Worm (Caenorhabditis elegans): Measurements from ENCODE around the gene K09C4.4.

DNA sequence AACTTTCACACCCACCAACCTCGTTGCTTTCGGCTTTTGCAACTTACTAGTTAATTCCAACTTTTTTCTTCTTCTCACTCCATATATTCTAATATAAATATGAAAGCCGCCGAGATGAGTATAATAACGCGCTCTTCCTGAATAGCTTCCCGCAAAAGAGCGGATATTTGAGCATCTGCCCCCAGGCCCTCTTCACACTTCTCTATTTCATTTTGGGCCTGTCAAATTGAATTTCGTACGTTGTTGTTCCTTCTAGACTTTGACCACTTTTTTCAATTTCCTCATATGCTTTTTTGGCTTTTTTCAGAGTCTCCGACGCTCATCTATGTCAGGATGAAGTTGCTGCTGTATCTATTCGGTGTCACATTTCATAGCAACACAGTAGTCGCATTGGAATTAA, 25.7 kb downstream of the K09C4.4 start, which contains the start of gene ddr-2:
- TF ChIP-seq nhr-77 (tag; optimal IDR thresholded peaks at IDR 0.05) (no peak), mdl-1 (tag; optimal IDR thresholded peaks at IDR 0.05) (no peak), skn-1 (tag; optimal IDR thresholded peaks at IDR 0.05) (no peak), hmg-11 (tag; optimal IDR thresholded peaks at IDR 0.05) (no peak), ceh-82 (tag; optimal IDR thresholded peaks at IDR 0.05) (no peak), nhr-11 (tag; optimal IDR thresholded peaks at IDR 0.05) (no peak)

Data from whole organism, L3 larva.